Worm (Caenorhabditis elegans): ENCODE data around the gene H12C20.7.

- TF ChIP-seq aly-1 (tag; optimal IDR thresholded peaks at IDR 0.05) (no peak), hnd-1 (tag; optimal IDR thresholded peaks at IDR 0.05) (no peak), B0310.2 (tag; optimal IDR thresholded peaks at IDR 0.05) (no peak), pes-1 (GFP tag; IDR thresholded peaks at IDR 0.05) (no peak), ceh-13 (GFP tag; optimal IDR thresholded peaks at IDR 0.05) (no peak), tbx-11 (GFP tag; IDR thresholded peaks at IDR 0.05) (no peak), ama-1 (optimal IDR thresholded peaks at IDR 0.05) (no peak), sea-1 (GFP tag; conservative IDR thresholded peaks at IDR 0.05) (no peak), hmbx-1 (tag; optimal IDR thresholded peaks at IDR 0.05) (no peak), ets-7 (tag; optimal IDR thresholded peaks at IDR 0.05) (no peak), flt-1 (GFP tag; IDR thresholded peaks at IDR 0.05) (no peak), tbx-37 (GFP tag; conservative IDR thresholded peaks at IDR 0.05) (no peak), tra-4 (tag; optimal IDR thresholded peaks at IDR 0.05) (no peak)
Measured at ce11 chrV:11534495-11535189, 38.1 kb downstream of the H12C20.7 start.
